Worm (Caenorhabditis elegans) whole organism, L4 larva: ENCODE data around the gene srx-93.
"Not testable (repeated sequence)": the region's sequence is repeated elsewhere in the genome, so short reads cannot be mapped to it uniquely, and the experiment has no call there.

ENCODE experiments used
- F37D6.2 ChIP-seq: sonication (generic microtip); optimal IDR thresholded peaks from 2 replicates; lab custom pipeline; 2016; ENCODE audit warnings: mild to moderate bottlenecking, missing genetic modification characterization, missing compliant biosample characterization
- F44E2.7 ChIP-seq: fragments of 200-800 bp; sonication (Bioruptor generic); IDR thresholded peaks from 2 replicates; pipeline ENCODE4 v2.1.2; 2022; ENCODE audit warnings: missing genetic modification characterization, missing compliant biosample characterization
- T26A8.4 ChIP-seq: fragments of 200-800 bp; sonication (Bioruptor generic); IDR thresholded peaks from 2 replicates; pipeline ENCODE4 v1.3.6; 2022; ENCODE audit warnings: missing genetic modification characterization, missing compliant biosample characterization
- Y105C5A.15 ChIP-seq: fragments of 200-800 bp; sonication (Bioruptor generic); IDR thresholded peaks from 2 replicates; pipeline ENCODE4 v1.3.6; 2022; ENCODE audit warnings: missing genetic modification characterization, missing compliant biosample characterization
- aha-1 ChIP-seq: fragments of 150-350 bp; peaks from one replicate; lab custom pipeline; 2014; ENCODE audit warnings: missing biosample characterization, missing genetic modification characterization
- attf-4 ChIP-seq: sonication (generic microtip); optimal IDR thresholded peaks from 3 replicates; lab custom pipeline; 2017; ENCODE audit warnings: missing biosample characterization, missing genetic modification characterization
- ceh-32 ChIP-seq: sonication (generic microtip); optimal IDR thresholded peaks from 2 replicates; lab custom pipeline; 2016; ENCODE audit warnings: mild to moderate bottlenecking, missing genetic modification characterization, missing compliant biosample characterization; ENCODE audit not compliant: poor library complexity
- ces-1 ChIP-seq: fragments of 150-350 bp; sonication (generic microtip); optimal IDR thresholded peaks from 4 replicates; lab custom pipeline; 2014; ENCODE audit warnings: missing biosample characterization, missing genetic modification reagents, missing genetic modification characterization
- ctbp-1 ChIP-seq: fragments of 200-800 bp; sonication (Bioruptor generic); IDR thresholded peaks from 2 replicates; pipeline ENCODE4 v1.3.6; 2022; ENCODE audit warnings: missing genetic modification reagents, missing genetic modification characterization, missing compliant biosample characterization
- daf-16 ChIP-seq, 3 experiments: sonication (generic microtip); optimal IDR thresholded peaks; 2 replicates each; lab custom pipeline; 2016 to 2017; ENCODE audit warnings: missing genetic modification characterization in 3 of 3, missing genetic modification reagents in 3 of 3, mild to moderate bottlenecking in 2 of 3, missing compliant biosample characterization in 2 of 3, missing biosample characterization in 1 of 3, moderate library complexity in 1 of 3
- dmd-6 ChIP-seq: fragments of 200-800 bp; sonication (Bioruptor generic); IDR thresholded peaks from 2 replicates; pipeline ENCODE4 v1.3.6; 2022; ENCODE audit warnings: missing genetic modification reagents, missing genetic modification characterization, missing compliant biosample characterization
- dve-1 ChIP-seq: sonication (generic microtip); optimal IDR thresholded peaks from 2 replicates; lab custom pipeline; 2017; ENCODE audit warnings: antibody characterized with exemption, mild to moderate bottlenecking, missing genetic modification characterization, missing compliant biosample characterization; ENCODE audit not compliant: insufficient read depth
- fos-1 ChIP-seq: fragments of 150-350 bp; optimal IDR thresholded peaks from 2 replicates; lab custom pipeline; 2014; ENCODE audit warnings: missing biosample characterization, missing genetic modification characterization
- hlh-30 ChIP-seq: sonication (generic microtip); optimal IDR thresholded peaks from 2 replicates; lab custom pipeline; 2017; ENCODE audit warnings: antibody characterized with exemption, mild to moderate bottlenecking, missing genetic modification characterization, missing compliant biosample characterization; ENCODE audit not compliant: insufficient read depth
- lim-7 ChIP-seq: fragments of 200-800 bp; sonication (Bioruptor generic); IDR thresholded peaks from 2 replicates; pipeline ENCODE4 v1.3.6; 2022; ENCODE audit warnings: missing genetic modification characterization, missing compliant biosample characterization
- lin-29 ChIP-seq: fragments of 200-800 bp; sonication (Bioruptor generic); IDR thresholded peaks from 2 replicates; pipeline ENCODE4 v1.3.6; 2022; ENCODE audit warnings: missing genetic modification reagents, missing genetic modification characterization, missing compliant biosample characterization
- lin-38 ChIP-seq: fragments of 200-800 bp; sonication (Bioruptor generic); IDR thresholded peaks from 2 replicates; pipeline ENCODE4 v1.3.6; 2022; ENCODE audit warnings: missing genetic modification reagents, missing genetic modification characterization, missing compliant biosample characterization
- lin-39 ChIP-seq: fragments of 150-350 bp; optimal IDR thresholded peaks from 2 replicates; lab custom pipeline; 2014; ENCODE audit warnings: missing biosample characterization, missing genetic modification reagents, missing genetic modification characterization
- madf-5 ChIP-seq, 2 experiments: fragments of 200-800 bp; sonication (Bioruptor generic); IDR thresholded peaks; 2 replicates each; pipeline ENCODE4 v1.3.6; 2022; ENCODE audit warnings: missing compliant biosample characterization in 2 of 2, missing genetic modification characterization in 2 of 2
- mdl-1 ChIP-seq, 2 experiments: fragments of 150-350 bp in 1 of 2; sonication (generic microtip) in 1 of 2; optimal IDR thresholded peaks; 2 replicates each; lab custom pipeline; 2014 to 2017; ENCODE audit warnings: missing biosample characterization in 2 of 2, missing genetic modification characterization in 2 of 2
- mdt-29 ChIP-seq: fragments of 200-800 bp; sonication (Bioruptor generic); IDR thresholded peaks from 2 replicates; pipeline ENCODE4 v1.3.6; 2022; ENCODE audit warnings: missing genetic modification reagents, missing genetic modification characterization, missing compliant biosample characterization
- mes-2 ChIP-seq: sonication (generic microtip); optimal IDR thresholded peaks from 2 replicates; lab custom pipeline; 2016; ENCODE audit warnings: missing genotype, mild to moderate bottlenecking, missing genetic modification characterization, missing compliant biosample characterization; ENCODE audit not compliant: poor library complexity, severe bottlenecking
- mxl-3 ChIP-seq: fragments of 200-800 bp; sonication (Bioruptor generic); optimal IDR thresholded peaks from 2 replicates; lab custom pipeline; 2018; ENCODE audit warnings: mild to moderate bottlenecking, missing genetic modification characterization, missing compliant biosample characterization
- php-3 ChIP-seq: fragments of 200-800 bp; sonication (Bioruptor generic); IDR thresholded peaks from 2 replicates; pipeline ENCODE4 v1.3.6; 2022; ENCODE audit warnings: missing genetic modification reagents, missing genetic modification characterization, missing compliant biosample characterization
- snpc-1.2 ChIP-seq: fragments of 200-800 bp; sonication (Bioruptor generic); IDR thresholded peaks from 2 replicates; pipeline ENCODE4 v1.3.6; 2022; ENCODE audit warnings: missing genetic modification reagents, missing genetic modification characterization, missing compliant biosample characterization
- snpc-4 ChIP-seq: fragments of 150-350 bp; optimal IDR thresholded peaks from 2 replicates; lab custom pipeline; 2014; ENCODE audit warnings: missing biosample characterization, missing genetic modification characterization
- unc-130 ChIP-seq: sonication (generic microtip); optimal IDR thresholded peaks from 2 replicates; lab custom pipeline; 2016; ENCODE audit warnings: missing genetic modification reagents, missing genetic modification characterization, missing compliant biosample characterization
- unc-62 ChIP-seq, 3 experiments: fragments of 150-350 bp in 1 of 3; sonication (generic microtip); optimal IDR thresholded peaks in 2 of 3; peaks in 1 of 3; 1 replicate in 1 of 3; 2 replicates in 2 of 3; lab custom pipeline; 2014 to 2017; ENCODE audit warnings: missing biosample characterization in 3 of 3, missing genetic modification characterization in 3 of 3, missing genetic modification reagents in 3 of 3, missing genotype in 1 of 3
- zag-1 ChIP-seq: fragments of 150-350 bp; optimal IDR thresholded peaks from 2 replicates; lab custom pipeline; 2014; ENCODE audit warnings: missing biosample characterization, missing genetic modification characterization
- zip-2 ChIP-seq: fragments of 150-350 bp; optimal IDR thresholded peaks from 2 replicates; lab custom pipeline; 2014; ENCODE audit warnings: missing biosample characterization, missing genetic modification characterization
- ztf-11 ChIP-seq: fragments of 150-350 bp; optimal IDR thresholded peaks from 2 replicates; lab custom pipeline; 2014; ENCODE audit warnings: missing biosample characterization, missing genetic modification characterization

Gene srx-93

DNA sequence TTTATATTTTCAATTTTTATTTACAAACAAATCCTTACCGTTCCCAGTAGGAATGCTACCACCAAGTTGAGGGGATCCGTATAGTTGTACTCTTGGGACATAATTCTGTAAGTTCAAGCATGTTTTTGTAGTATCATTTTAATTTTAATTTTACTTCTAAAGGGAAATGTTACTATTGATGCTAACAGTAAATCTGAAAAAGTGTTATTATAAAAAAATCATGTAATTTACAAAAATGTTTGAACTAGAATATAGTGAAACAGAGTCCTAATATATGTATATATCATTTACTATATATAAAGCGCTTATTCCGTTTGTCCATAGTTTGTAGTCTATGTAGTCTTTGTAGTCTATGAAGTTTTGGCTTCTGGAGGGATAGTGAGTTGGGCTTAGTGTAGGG is at the start of gene srx-93:
TSS of gene srx-93 (minus strand) at position 101 of the 400 bp plus-strand sequence.
- TF ChIP-seq lin-38; lin-39 (tag; lab: Kevin White, UChicago); snpc-4 (tag; lab: Kevin White, UChicago): not testable (repeated sequence)
- TF ChIP-seq, all 104 proteins: peak for 0; not testable (repeated sequence) for 104

DNA sequence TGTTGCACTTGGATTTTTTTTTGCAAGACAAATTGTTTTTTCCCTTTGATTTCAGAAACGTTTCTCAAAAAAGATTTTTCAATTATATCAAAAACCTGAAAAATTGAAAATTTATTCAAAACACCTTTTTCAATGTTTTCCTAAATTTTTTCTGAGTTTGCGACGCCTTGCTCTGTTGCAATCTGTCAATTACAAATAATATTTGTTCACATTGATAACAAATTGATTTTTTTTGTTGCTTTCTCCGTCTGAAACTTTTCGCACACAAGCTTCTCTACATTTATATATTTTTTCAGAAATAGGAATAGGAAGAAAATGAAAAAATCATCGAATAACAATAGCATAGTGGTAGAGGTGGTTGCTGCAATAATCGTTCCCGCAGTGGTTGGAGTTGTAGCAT is 48.0 kb upstream of the srx-93 start, which contains the start of gene Y39H10B.2:
TSS of gene Y39H10B.2 (plus strand) at position 301 of the 400 bp plus-strand sequence.
- TF ChIP-seq dmd-6 (GFP tag; lab: Robert Waterston, UW) (no peak), mxl-3 (GFP tag; lab: Kevin White, UChicago) (no peak), daf-16 (GFP tag; optimal IDR thresholded peaks at IDR 0.05; lab: Kevin White, UChicago) (no peak), daf-16 (tag; optimal IDR thresholded peaks at IDR 0.05; lab: Kevin White, UChicago) (peak; percentile 42), lin-29 (GFP tag; lab: Robert Waterston, UW) (no peak), ces-1 (GFP tag; lab: Kevin White, UChicago) (no peak), ztf-11 (tag; lab: Kevin White, UChicago) (no peak), T26A8.4 (GFP tag; lab: Robert Waterston, UW) (no peak)

DNA sequence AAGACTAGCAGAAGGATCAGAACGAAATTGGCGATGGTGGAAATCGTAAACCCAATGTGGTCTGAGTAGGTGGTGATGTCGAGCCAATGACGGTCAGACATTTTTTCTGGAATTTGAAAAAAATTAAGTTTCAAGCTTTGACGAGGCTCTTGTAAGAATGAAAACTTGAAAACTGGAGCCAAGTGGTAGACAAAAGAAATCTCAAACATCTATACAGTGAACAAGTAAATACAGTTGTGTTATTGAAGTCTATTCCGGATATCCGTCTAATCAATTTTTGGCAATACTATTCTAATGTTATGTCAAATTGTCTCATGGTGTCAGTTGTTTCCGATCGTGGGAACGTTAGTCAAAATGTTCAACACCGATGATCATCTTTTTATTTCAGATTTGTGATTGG is 46.4 kb upstream of the srx-93 start, which contains the start of gene str-113:
TSS of gene str-113 (minus strand) at position 101 of the 400 bp plus-strand sequence.
- TF ChIP-seq lim-7 (GFP tag; lab: Robert Waterston, UW) (no peak), ztf-11 (tag; lab: Kevin White, UChicago) (no peak), mdl-1 (tag; optimal IDR thresholded peaks at IDR 0.05; lab: Kevin White, UChicago) (no peak), dve-1 (no peak), madf-5 (GFP tag; IDR thresholded peaks at IDR 0.05; lab: Robert Waterston, UW) (no peak), attf-4 (tag; lab: Kevin White, UChicago) (no peak), snpc-1.2 (GFP tag; lab: Robert Waterston, UW) (no peak), ceh-32 (tag; lab: Kevin White, UChicago) (no peak), unc-130 (GFP tag; lab: Kevin White, UChicago) (no peak), hlh-30 (tag; lab: Kevin White, UChicago) (no peak), php-3 (no peak), mdt-29 (no peak), zip-2 (tag; lab: Kevin White, UChicago) (no peak), Y105C5A.15 (GFP tag; lab: Robert Waterston, UW) (no peak), F37D6.2 (tag; lab: Kevin White, UChicago) (no peak), mes-2 (no peak), zag-1 (tag; lab: Kevin White, UChicago) (no peak), fos-1 (tag; lab: Kevin White, UChicago) (no peak), F44E2.7 (GFP tag; lab: Robert Waterston, UW) (no peak)

DNA sequence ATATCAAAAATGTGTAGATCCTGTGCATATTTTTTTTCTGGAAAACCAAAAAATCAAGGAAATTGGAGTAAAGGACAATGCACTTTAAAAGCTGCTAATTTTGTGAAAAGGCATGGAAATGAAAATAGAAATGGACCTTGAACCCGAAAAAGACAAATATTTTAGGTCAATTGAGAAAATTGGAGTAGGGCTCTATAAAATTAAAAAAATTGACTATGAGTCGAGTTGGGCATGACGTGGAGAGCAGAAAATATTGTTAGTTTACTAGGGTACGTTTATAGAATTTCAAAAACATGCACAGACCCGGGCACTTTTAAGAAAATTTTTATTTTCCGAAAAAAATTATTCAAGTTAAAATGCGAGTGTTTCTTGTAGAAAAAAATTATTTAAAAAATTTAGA is 39.0 kb upstream of the srx-93 start, which contains the start of gene acr-23:
TSS of gene acr-23 (minus strand) at position 101 of the 400 bp plus-strand sequence.
- TF ChIP-seq lim-7 (GFP tag; lab: Robert Waterston, UW) = no peak
- TF ChIP-seq unc-62 (GFP tag; optimal IDR thresholded peaks at IDR 0.05 in 1 of 2; lab: Kevin White, UChicago) = peak in 1 of 2 experiments; percentile 72
- TF ChIP-seq unc-62 (tag; optimal IDR thresholded peaks at IDR 0.05; lab: Kevin White, UChicago) = no peak
- TF ChIP-seq ctbp-1 (GFP tag; lab: Robert Waterston, UW) = no peak

DNA sequence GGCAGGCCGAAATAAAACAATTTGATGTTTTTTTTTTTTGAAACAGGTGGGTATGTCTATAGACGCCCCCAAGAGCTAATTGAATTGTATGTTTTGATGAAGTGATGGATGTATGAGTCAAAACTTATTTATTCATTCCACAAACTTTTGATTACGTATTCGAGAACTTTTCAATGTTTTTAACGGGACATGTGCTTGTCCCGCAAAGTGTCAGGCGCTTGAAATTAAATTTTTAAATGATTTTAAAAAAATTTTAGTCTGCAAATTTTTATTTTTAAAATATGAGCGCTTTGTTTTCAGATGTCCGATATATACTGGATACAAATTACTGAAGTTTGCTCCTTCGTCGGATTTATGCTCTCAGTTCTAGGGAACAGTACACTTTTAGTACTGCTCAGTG is 29.0 kb upstream of the srx-93 start, which contains the start of gene str-114:
TSS of gene str-114 (plus strand) at position 301 of the 400 bp plus-strand sequence.
- peak; percentile 81 for TF ChIP-seq aha-1
- no peak for TF ChIP-seq T26A8.4 (GFP tag; lab: Robert Waterston, UW)
- TF ChIP-seq, all 104 proteins: peak for 1
